Worm (Caenorhabditis elegans): ENCODE data around the gene lrch-1.

lrch-1 gene

ce11 chrX:6251947-6252617 is 35.6 kb upstream of the lrch-1 start (continued):
- TF ChIP-seq skn-1 (tag; optimal IDR thresholded peaks at IDR 0.05) (no peak), ceh-9 (tag; optimal IDR thresholded peaks at IDR 0.05) (no peak)

DNA sequence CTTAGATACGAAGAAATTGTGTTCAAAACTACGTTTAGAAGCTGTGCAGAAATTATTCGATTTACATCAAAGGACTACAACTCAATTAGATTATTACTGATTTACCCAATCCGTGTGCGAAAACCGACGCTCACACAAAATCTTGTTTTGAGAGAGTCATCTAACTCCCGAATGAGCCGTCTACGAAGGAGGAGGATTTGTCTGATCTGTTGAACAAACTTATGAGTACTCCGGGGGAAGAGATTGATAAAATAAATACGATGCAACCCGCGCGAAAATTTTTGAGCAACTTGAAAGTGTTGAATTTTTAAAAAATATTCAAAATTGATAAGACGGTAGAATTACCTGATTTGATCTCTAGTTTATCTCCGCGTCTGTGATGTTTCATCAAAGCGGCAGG is 34.9 kb upstream of the lrch-1 start:
- TF ChIP-seq nhr-43 (tag; optimal IDR thresholded peaks at IDR 0.05; ENCODE audit: poor library complexity, severe bottlenecking), result no peak
- TF ChIP-seq nhr-23 (tag; optimal IDR thresholded peaks at IDR 0.05), result peak; percentile 14

ce11 chrX:6250866-6251265 is 34.4 kb upstream of the lrch-1 start:
- TF ChIP-seq nhr-28 (tag; optimal IDR thresholded peaks at IDR 0.05) (no peak), egl-5 (tag; optimal IDR thresholded peaks at IDR 0.05) (no peak), lsy-12 (tag; optimal IDR thresholded peaks at IDR 0.05) (no peak), lin-15B (tag; optimal IDR thresholded peaks at IDR 0.05) (no peak), unc-39 (tag; optimal IDR thresholded peaks at IDR 0.05) (no peak), fkh-10 (GFP tag; optimal IDR thresholded peaks at IDR 0.05) (peak; percentile 64), nhr-12 (tag; optimal IDR thresholded peaks at IDR 0.05) (no peak)

DNA sequence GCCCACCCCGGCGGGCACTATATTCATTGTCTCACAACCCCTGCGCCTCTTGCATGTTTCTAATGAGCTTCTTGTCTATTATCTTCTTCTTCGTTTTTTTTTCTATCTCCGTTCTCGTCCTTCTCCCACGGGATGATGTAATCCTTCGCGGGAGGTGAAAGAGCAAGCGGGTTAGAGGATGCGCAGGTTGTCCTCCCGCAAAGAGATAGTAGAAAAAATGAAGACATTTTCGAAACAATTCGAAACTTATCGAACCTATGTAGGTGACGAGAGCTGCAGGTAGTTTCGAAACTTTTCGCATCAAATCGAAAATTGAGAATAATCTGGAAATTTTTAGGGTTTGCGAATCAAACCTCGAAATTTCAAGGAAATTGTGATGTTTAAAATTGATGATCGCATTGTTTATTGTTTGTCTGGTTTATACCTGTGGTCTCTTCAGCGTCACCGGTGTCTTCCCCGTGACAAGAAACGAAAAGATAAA is 33.9 kb upstream of the lrch-1 start:
- no peak for TF ChIP-seq sea-2 (GFP tag; optimal IDR thresholded peaks at IDR 0.05)
- TF ChIP-seq ceh-28 (tag; optimal IDR thresholded peaks at IDR 0.05), result no peak
- no peak for TF ChIP-seq nhr-11 (tag; optimal IDR thresholded peaks at IDR 0.05)
- no peak for TF ChIP-seq egl-27 (tag; optimal IDR thresholded peaks at IDR 0.05)
- TF ChIP-seq unc-62 (GFP tag; optimal IDR thresholded peaks at IDR 0.05), result peak; percentile 44
- TF ChIP-seq snpc-4 (tag; optimal IDR thresholded peaks at IDR 0.05), result no peak
- no peak for TF ChIP-seq ZK546.5 (tag; optimal IDR thresholded peaks at IDR 0.05)
- peak; percentile 1 for TF ChIP-seq R02D3.7 (tag; optimal IDR thresholded peaks at IDR 0.05)
- peak; percentile 18 for TF ChIP-seq pqm-1 (tag; optimal IDR thresholded peaks at IDR 0.05)
- no peak for TF ChIP-seq nhr-43 (tag; optimal IDR thresholded peaks at IDR 0.05; ENCODE audit: poor library complexity, severe bottlenecking)
- peak; percentile 71 for TF ChIP-seq nhr-23 (tag; optimal IDR thresholded peaks at IDR 0.05)
- no peak for TF ChIP-seq elt-1 (tag; optimal IDR thresholded peaks at IDR 0.05)
- TF ChIP-seq nhr-25 (tag; optimal IDR thresholded peaks at IDR 0.05), result peak; percentile 44
- no peak for TF ChIP-seq nhr-77 (tag; optimal IDR thresholded peaks at IDR 0.05)
- TF ChIP-seq nhr-67 (tag; optimal IDR thresholded peaks at IDR 0.05), result no peak
- TF ChIP-seq ceh-82 (tag; optimal IDR thresholded peaks at IDR 0.05), result no peak
- TF ChIP-seq aly-2 (tag; optimal IDR thresholded peaks at IDR 0.05), result no peak
- TF ChIP-seq fkh-2 (tag; optimal IDR thresholded peaks at IDR 0.05), result no peak
- no peak for TF ChIP-seq nhr-12 (tag; optimal IDR thresholded peaks at IDR 0.05)
- no peak for TF ChIP-seq ceh-16 (tag; optimal IDR thresholded peaks at IDR 0.05)
- TF ChIP-seq pha-4 (tag; optimal IDR thresholded peaks at IDR 0.05), result peak; percentile 60
- TF ChIP-seq ama-1 (optimal IDR thresholded peaks at IDR 0.05), result no peak
- TF ChIP-seq nhr-28 (tag; optimal IDR thresholded peaks at IDR 0.05), result no peak
- TF ChIP-seq lin-39 (tag; optimal IDR thresholded peaks at IDR 0.05), result no peak
- peak; percentile 40 for TF ChIP-seq nfya-1 (tag; optimal IDR thresholded peaks at IDR 0.05; ENCODE audit: insufficient read depth)
- TF ChIP-seq elt-2 (tag; optimal IDR thresholded peaks at IDR 0.05), result peak; percentile 84
- TF ChIP-seq ceh-9 (tag; optimal IDR thresholded peaks at IDR 0.05), result no peak
- peak; percentile 0 for TF ChIP-seq tbx-2 (tag; optimal IDR thresholded peaks at IDR 0.05)
- TF ChIP-seq elt-3 (tag; optimal IDR thresholded peaks at IDR 0.05), result peak in 1 of 3 experiments; percentile 46
- TF ChIP-seq eor-1 (tag; optimal IDR thresholded peaks at IDR 0.05), result no peak
